Fruit fly (Drosophila melanogaster): ENCODE measurements around the gene rdx.

Gene rdx

DNA sequence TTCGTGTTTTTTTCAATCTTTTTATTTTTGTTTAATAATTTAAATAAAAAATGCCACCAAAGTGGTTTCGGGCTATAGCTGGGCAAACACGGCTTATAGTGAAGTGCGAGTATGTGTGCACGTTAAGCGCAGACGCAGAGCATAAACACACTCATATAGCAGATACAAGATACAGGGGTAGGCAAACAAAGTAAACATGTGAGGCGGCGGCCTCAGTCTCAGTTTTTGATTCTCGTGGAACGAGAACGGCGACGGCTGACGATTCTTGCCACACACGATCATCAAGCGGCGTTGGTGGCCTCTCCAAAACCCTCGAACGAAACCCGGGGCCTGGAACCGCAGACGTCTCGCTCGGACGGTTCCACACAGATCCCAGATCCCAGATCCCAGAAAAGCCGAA is 41.7 kb downstream of the rdx start (continued):
- TF ChIP-seq disco-r (GFP tag; optimal IDR thresholded peaks at IDR 0.05) (no peak), nau (GFP tag; optimal IDR thresholded peaks at IDR 0.05) (no peak), ewg (GFP tag; optimal IDR thresholded peaks at IDR 0.05) (peak; percentile 22), cwo (GFP tag; optimal IDR thresholded peaks at IDR 0.05) (no peak), CG17328 (GFP tag; IDR thresholded peaks at IDR 0.05) (no peak), H2.0 (GFP tag; IDR thresholded peaks at IDR 0.05) (no peak), CG8478 (optimal IDR thresholded peaks at IDR 0.05) (no peak), CG31224 (GFP tag; IDR thresholded peaks at IDR 0.05) (no peak), cg (GFP tag; optimal IDR thresholded peaks at IDR 0.05) (peak; percentile 4), jumu (GFP tag; optimal IDR thresholded peaks at IDR 0.05) (no peak), seq (GFP tag; IDR thresholded peaks at IDR 0.05) (peak; percentile 28; the same call in 1 of the 2 replicates), lov (optimal IDR thresholded peaks at IDR 0.05) (no peak), lov (GFP tag; IDR thresholded peaks at IDR 0.05) (peak; percentile 75; the same call in 2 of the 3 replicates), CG9817 (tag; optimal IDR thresholded peaks at IDR 0.05) (no peak), sens (GFP tag) (peak; percentile 70), salm (tag; optimal IDR thresholded peaks at IDR 0.05) (no peak), sna (GFP tag; IDR thresholded peaks at IDR 0.05; ENCODE audit: partially characterized antibody) (no peak), CG17568 (GFP tag; optimal IDR thresholded peaks at IDR 0.05) (no peak), CG32532 (GFP tag; IDR thresholded peaks at IDR 0.05) (no peak), CG9797 (GFP tag; optimal IDR thresholded peaks at IDR 0.05) (no peak), CG11093 (GFP tag; IDR thresholded peaks at IDR 0.05) (no peak), Oaz (GFP tag; IDR thresholded peaks at IDR 0.05) (no peak), z (GFP tag; IDR thresholded peaks at IDR 0.05) (peak; percentile 34; the same call in 1 of the 3 replicates), CG1233 (GFP tag; optimal IDR thresholded peaks at IDR 0.05) (no peak), cas (GFP tag; IDR thresholded peaks at IDR 0.05) (no peak), CG1024 (GFP tag; IDR thresholded peaks at IDR 0.05) (no peak), inv (GFP tag; IDR thresholded peaks at IDR 0.05; ENCODE audit: partially characterized antibody) (no peak), Opbp (GFP tag; IDR thresholded peaks at IDR 0.05; ENCODE audit: partially characterized antibody) (peak; percentile 50; the same call in 1 of the 3 replicates), D19A (tag; optimal IDR thresholded peaks at IDR 0.05) (peak; percentile 19), C15 (GFP tag; IDR thresholded peaks at IDR 0.05) (no peak), CG2199 (GFP tag; IDR thresholded peaks at IDR 0.05) (peak; percentile 83; the same call in 2 of the 3 replicates), maf-S (GFP tag; optimal IDR thresholded peaks at IDR 0.05) (no peak), zf30C (GFP tag; optimal IDR thresholded peaks at IDR 0.05) (no peak), CG32772 (GFP tag; IDR thresholded peaks at IDR 0.05) (peak; percentile 15; the same call in 1 of the 2 replicates), sima (GFP tag; optimal IDR thresholded peaks at IDR 0.05) (no peak), wdn (GFP tag; IDR thresholded peaks at IDR 0.05) (no peak), CG4424 (GFP tag; optimal IDR thresholded peaks at IDR 0.05) (no peak), Poxn (GFP tag; IDR thresholded peaks at IDR 0.05) (no peak), GATAe (GFP tag; conservative IDR thresholded peaks at IDR 0.05) (no peak), Med (GFP tag) (peak; percentile 66), sob (GFP tag; IDR thresholded peaks at IDR 0.05) (0 out of 2 replicates have a peak, but pooled peaks have one; percentile 9), prd (optimal IDR thresholded peaks at IDR 0.05) (no peak), prd (GFP tag; IDR thresholded peaks at IDR 0.05) (0 out of 3 replicates have a peak, but pooled peaks have one; percentile 25), vnd (GFP tag; IDR thresholded peaks at IDR 0.05; ENCODE audit: partially characterized antibody) (no peak), CG17359 (tag; optimal IDR thresholded peaks at IDR 0.05) (no peak), tll (GFP tag; optimal IDR thresholded peaks at IDR 0.05) (peak in 1 of 2 experiments; percentile 40), fd102C (GFP tag; optimal IDR thresholded peaks at IDR 0.05) (peak; percentile 10), sc (optimal IDR thresholded peaks at IDR 0.05) (no peak), sc (GFP tag; optimal IDR thresholded peaks at IDR 0.05) (peak; percentile 5), CG15073 (GFP tag; optimal IDR thresholded peaks at IDR 0.05) (no peak), Deaf1 (tag; optimal IDR thresholded peaks at IDR 0.05) (peak; percentile 3), org-1 (GFP tag; optimal IDR thresholded peaks at IDR 0.05) (no peak)

Data from whole organism, embryonic.